Worm (Caenorhabditis elegans) whole organism, L2 larva: ENCODE measurements around the gene R13A1.10.
A peak's percentile ranks its signal among the peaks of the same experiment; 100 is the strongest.

Source experiments
- aly-2 ChIP-seq: fragments of 150-350 bp; optimal IDR thresholded peaks from 2 replicates; lab custom pipeline; 2014; ENCODE audit warnings: missing biosample characterization, missing genetic modification characterization
- ama-1 ChIP-seq: fragments of 150-350 bp; optimal IDR thresholded peaks from 2 replicates; lab custom pipeline; 2018; ENCODE audit warnings: inconsistent platforms
- egl-27 ChIP-seq: sonication (generic microtip); optimal IDR thresholded peaks from 3 replicates; lab custom pipeline; 2017; ENCODE audit warnings: missing biosample characterization, missing genetic modification reagents, missing genetic modification characterization
- elt-1 ChIP-seq: fragments of 150-350 bp; optimal IDR thresholded peaks from 2 replicates; lab custom pipeline; 2014; ENCODE audit warnings: missing biosample characterization, missing genetic modification characterization
- lin-39 ChIP-seq: fragments of 150-350 bp; optimal IDR thresholded peaks from 2 replicates; lab custom pipeline; 2014; ENCODE audit warnings: missing biosample characterization, missing genetic modification reagents, missing genetic modification characterization
- mbf-1 ChIP-seq: sonication (generic microtip); optimal IDR thresholded peaks from 2 replicates; lab custom pipeline; 2017; ENCODE audit warnings: missing biosample characterization, missing genetic modification characterization
- nhr-11 ChIP-seq: fragments of 150-350 bp; optimal IDR thresholded peaks from 2 replicates; lab custom pipeline; 2014; ENCODE audit warnings: missing biosample characterization, missing genetic modification characterization
- nhr-25 ChIP-seq: fragments of 150-350 bp; sonication (generic microtip); optimal IDR thresholded peaks from 3 replicates; lab custom pipeline; 2014; ENCODE audit warnings: missing biosample characterization, missing genetic modification characterization
- nhr-77 ChIP-seq: fragments of 150-350 bp; optimal IDR thresholded peaks from 2 replicates; lab custom pipeline; 2014; ENCODE audit warnings: missing biosample characterization, missing genetic modification characterization

DNA sequence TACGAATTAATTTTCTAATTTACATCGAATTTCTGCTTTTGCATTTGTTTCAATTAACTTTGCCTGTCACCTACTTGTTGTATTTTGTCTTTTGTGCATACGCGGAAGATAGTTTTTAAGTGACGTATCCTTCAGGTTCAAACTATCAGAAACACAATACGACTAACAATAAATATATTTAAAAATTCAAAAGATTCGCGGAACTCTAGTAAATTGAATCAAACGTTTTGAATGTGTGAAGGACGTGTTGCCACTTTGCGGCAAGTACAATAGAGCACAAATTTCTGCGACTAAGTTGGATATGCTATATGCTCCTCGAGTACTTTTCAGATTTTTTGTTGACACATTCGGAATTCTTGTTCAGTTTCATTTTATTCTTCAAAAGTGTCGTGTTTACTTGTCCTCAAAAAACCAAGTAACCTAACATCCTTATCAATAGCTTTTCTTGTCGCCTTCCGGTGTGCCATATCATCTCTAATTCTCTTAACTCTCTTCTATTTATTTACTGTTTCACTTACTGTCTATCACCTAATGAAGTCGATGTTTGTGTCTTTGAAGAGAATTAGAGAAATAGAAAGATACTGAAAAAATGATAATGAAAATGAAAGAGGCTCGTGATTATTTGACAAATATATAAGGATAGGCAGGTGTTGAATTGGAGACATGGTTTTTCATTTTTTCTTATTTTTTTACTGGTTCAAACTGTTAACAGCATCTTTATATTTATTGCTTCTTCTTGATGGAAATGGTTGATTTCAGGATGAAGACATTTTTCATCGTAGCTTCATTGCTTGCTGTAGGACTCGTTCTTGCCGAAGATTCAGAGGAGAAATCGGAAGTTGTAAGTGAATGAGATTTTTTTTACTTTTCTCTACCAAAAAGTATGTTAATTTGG lies 38.2 kb downstream of the R13A1.10 start, which contains the start of gene srlf-7:
- TF ChIP-seq lin-39 (tag; lab: Kevin White, UChicago) (no peak), ama-1 (lab: Kevin White, UChicago) (no peak), egl-27 (tag; lab: Kevin White, UChicago) (peak; percentile 77), nhr-77 (tag; lab: Kevin White, UChicago) (no peak), aly-2 (tag; lab: Kevin White, UChicago) (no peak), elt-1 (no peak), nhr-11 (tag; lab: Kevin White, UChicago) (no peak), nhr-25 (tag; lab: Kevin White, UChicago) (peak; percentile 70), mbf-1 (tag; lab: Kevin White, UChicago) (no peak)
